Worm (Caenorhabditis elegans) whole organism, midembryonic: ENCODE results near the gene gst-15.

Source experiments
- T22C8.4 ChIP-seq: fragments of 200-800 bp; sonication (Bioruptor generic); IDR thresholded peaks from 2 replicates; pipeline ENCODE4 v1.3.6; 2022; ENCODE audit warnings: missing genetic modification characterization, missing compliant biosample characterization
- flt-1 ChIP-seq: fragments of 200-800 bp; sonication (Bioruptor generic); IDR thresholded peaks from 2 replicates; pipeline ENCODE4 v1.3.6; 2022; ENCODE audit warnings: missing genetic modification characterization, missing compliant biosample characterization
- ztf-23 ChIP-seq: fragments of 200-800 bp; sonication (Bioruptor generic); IDR thresholded peaks from 2 replicates; pipeline ENCODE4 v1.3.6; 2022; ENCODE audit warnings: missing genetic modification reagents, missing genetic modification characterization, missing compliant biosample characterization
- ztf-29 ChIP-seq: fragments of 200-800 bp; sonication (Bioruptor generic); IDR thresholded peaks from 2 replicates; pipeline ENCODE4 v1.3.6; 2022; ENCODE audit warnings: missing genetic modification reagents, missing genetic modification characterization, missing compliant biosample characterization

DNA sequence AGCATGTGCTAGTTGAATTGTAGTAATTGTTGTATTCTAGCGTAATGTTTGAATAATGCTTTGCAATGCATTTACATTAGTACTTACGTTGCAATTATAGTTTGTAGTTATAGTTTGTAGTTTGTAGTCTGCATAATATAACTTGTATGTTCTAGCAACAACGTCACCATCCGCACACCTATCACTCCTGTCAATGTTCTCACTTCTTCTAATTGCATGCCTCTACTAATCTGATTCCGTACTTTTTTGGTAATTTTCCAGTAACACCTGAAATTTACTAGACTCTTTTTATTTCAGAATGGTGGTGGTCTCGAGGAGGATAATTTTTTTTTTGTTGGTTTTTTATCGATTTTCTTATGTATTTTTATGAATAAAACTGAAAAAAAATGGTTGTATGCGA is 23.6 kb upstream of the gst-15 start:
- TF ChIP-seq flt-1 (GFP tag; lab: Robert Waterston, UW), result no peak
- no peak for TF ChIP-seq T22C8.4 (GFP tag; lab: Robert Waterston, UW)
- TF ChIP-seq ztf-23, result no peak
- no peak for TF ChIP-seq ztf-29 (GFP tag; lab: Robert Waterston, UW)
